Worm (Caenorhabditis elegans) whole organism, young adult: ENCODE results near the gene F36H1.12.

ENCODE experiments used
- F22D6.2 ChIP-seq: sonication (generic microtip); optimal IDR thresholded peaks from 2 replicates; lab custom pipeline; 2016; ENCODE audit warnings: mild to moderate bottlenecking, missing genetic modification characterization, missing compliant biosample characterization
- F33H1.4 ChIP-seq: fragments of 200-800 bp; sonication (Bioruptor generic); IDR thresholded peaks from 2 replicates; pipeline ENCODE4 v1.3.6; 2022; ENCODE audit warnings: missing genetic modification reagents, missing genetic modification characterization, missing compliant biosample characterization
- F52B5.7 ChIP-seq: sonication (generic microtip); optimal IDR thresholded peaks from 2 replicates; lab custom pipeline; 2016; ENCODE audit warnings: mild to moderate bottlenecking, missing genetic modification characterization, missing compliant biosample characterization
- Y53G8AR.9 ChIP-seq: fragments of 200-800 bp; sonication (Bioruptor generic); conservative IDR thresholded peaks from 2 replicates; pipeline ENCODE4 v1.3.6; 2022; ENCODE audit warnings: missing genetic modification reagents, missing genetic modification characterization, missing compliant biosample characterization
- Y56A3A.18 ChIP-seq: fragments of 200-800 bp; sonication (Bioruptor generic); IDR thresholded peaks from 2 replicates; pipeline ENCODE4 v1.3.6; 2022; ENCODE audit warnings: missing genetic modification reagents, missing genetic modification characterization, missing compliant biosample characterization
- athp-1 ChIP-seq: sonication (generic microtip); optimal IDR thresholded peaks from 2 replicates; lab custom pipeline; 2017; ENCODE audit warnings: mild to moderate bottlenecking, missing genetic modification characterization, missing compliant biosample characterization
- cebp-1 ChIP-seq, 2 experiments: fragments of 200-800 bp in 1 of 2; sonication (Bioruptor generic) in 1 of 2; sonication (generic microtip) in 1 of 2; IDR thresholded peaks in 1 of 2; optimal IDR thresholded peaks in 1 of 2; 2 replicates each; pipeline versions ENCODE4 v1.3.6 to Lab custom; 2017 to 2022; ENCODE audit warnings: missing compliant biosample characterization in 2 of 2, missing genetic modification characterization in 2 of 2, mild to moderate bottlenecking in 1 of 2, missing genetic modification reagents in 1 of 2, moderate library complexity in 1 of 2
- ceh-27 ChIP-seq: fragments of 200-800 bp; sonication (Bioruptor generic); optimal IDR thresholded peaks from 2 replicates; lab custom pipeline; 2018; ENCODE audit warnings: mild to moderate bottlenecking, missing genetic modification characterization, moderate library complexity, missing compliant biosample characterization
- lsl-1 ChIP-seq: fragments of 200-800 bp; sonication (Bioruptor generic); optimal IDR thresholded peaks from 2 replicates; lab custom pipeline; 2018; ENCODE audit warnings: mild to moderate bottlenecking, missing genetic modification characterization, moderate library complexity, missing compliant biosample characterization
- madf-10 ChIP-seq: sonication (generic microtip); optimal IDR thresholded peaks from 2 replicates; lab custom pipeline; 2016; ENCODE audit warnings: mild to moderate bottlenecking, missing genetic modification characterization, missing compliant biosample characterization
- mcd-1 ChIP-seq: fragments of 200-800 bp; sonication (Bioruptor generic); IDR thresholded peaks from 2 replicates; pipeline ENCODE4 v1.3.6; 2022; ENCODE audit warnings: missing genetic modification reagents, missing genetic modification characterization, missing compliant biosample characterization
- mel-28 ChIP-seq: sonication (generic microtip); optimal IDR thresholded peaks from 2 replicates; lab custom pipeline; 2016; ENCODE audit warnings: borderline replicate concordance, mild to moderate bottlenecking, missing genetic modification characterization, missing compliant biosample characterization
- nfya-1 ChIP-seq: sonication (generic microtip); optimal IDR thresholded peaks from 2 replicates; lab custom pipeline; 2017; ENCODE audit warnings: antibody characterized with exemption, missing compliant biosample characterization, missing genetic modification characterization, borderline replicate concordance; ENCODE audit not compliant: insufficient read depth
- nfya-2 ChIP-seq: fragments of 200-800 bp; sonication (Bioruptor generic); IDR thresholded peaks from 2 replicates; pipeline ENCODE4 v1.3.6; 2022; ENCODE audit warnings: missing genetic modification reagents, missing genetic modification characterization, missing compliant biosample characterization
- nfyb-1 ChIP-seq: fragments of 200-800 bp; sonication (Bioruptor generic); IDR thresholded peaks from 2 replicates; pipeline ENCODE4 v1.3.6; 2022; ENCODE audit warnings: missing genetic modification reagents, missing genetic modification characterization, missing compliant biosample characterization
- nhr-90 ChIP-seq: sonication (generic microtip); optimal IDR thresholded peaks from 2 replicates; lab custom pipeline; 2016; ENCODE audit warnings: missing genotype, mild to moderate bottlenecking, missing genetic modification characterization, missing compliant biosample characterization
- pbrm-1 ChIP-seq: fragments of 200-800 bp; sonication (Bioruptor generic); IDR thresholded peaks from 2 replicates; pipeline ENCODE4 v1.3.6; 2022; ENCODE audit warnings: missing genetic modification reagents, missing genetic modification characterization, missing compliant biosample characterization
- rec-8 ChIP-seq, 2 experiments: sonication (generic microtip); optimal IDR thresholded peaks; 2 replicates each; lab custom pipeline; 2016; ENCODE audit warnings: mild to moderate bottlenecking in 2 of 2, missing genetic modification characterization in 2 of 2, missing genetic modification reagents in 2 of 2, missing genotype in 2 of 2, missing biosample characterization in 1 of 2, missing compliant biosample characterization in 1 of 2, moderate library complexity in 1 of 2
- unc-130 ChIP-seq: sonication (generic microtip); optimal IDR thresholded peaks from 2 replicates; lab custom pipeline; 2016; ENCODE audit warnings: missing genetic modification reagents, missing genetic modification characterization, missing compliant biosample characterization

The F36H1.12 gene

ce11 chrIV:11011920-11012319, 41.6 kb downstream of the F36H1.12 start, which contains the start of gene ndx-9:
Gene ndx-9 (minus strand): TSS chrIV:11012020.
- TF ChIP-seq mel-28 (tag; lab: Kevin White, UChicago) (no peak), Y56A3A.18 (GFP tag; lab: Robert Waterston, UW) (no peak)

ce11 chrIV:11009928-11010327, 43.6 kb downstream of the F36H1.12 start:
- TF ChIP-seq pbrm-1 (0 out of 2 replicates have a peak, but pooled peaks have one; percentile 5), madf-10 (no peak)
- TF ChIP-seq, all 124 proteins: peak for 1

DNA sequence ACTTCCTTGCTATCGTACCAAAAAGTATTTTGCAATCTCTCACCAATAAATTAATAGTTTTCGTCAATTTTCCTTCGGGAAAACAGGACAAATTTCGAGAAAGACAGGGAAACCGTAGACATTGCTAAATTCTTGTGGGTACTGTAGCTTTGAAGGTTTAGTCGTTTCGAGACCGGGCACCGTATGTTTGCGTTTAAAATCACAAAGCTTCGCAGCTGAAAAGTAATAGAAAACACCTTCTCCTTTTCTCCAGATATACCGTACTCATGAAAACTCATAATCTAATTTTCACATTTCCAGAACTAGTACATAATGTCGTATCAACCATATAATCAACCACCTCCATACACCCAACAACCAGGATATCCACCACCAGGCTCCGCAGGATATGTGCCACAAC, 44.5 kb downstream of the F36H1.12 start, which contains the start of gene F13H10.6:
Gene F13H10.6 (plus strand): TSS at position 301 of the 400 bp plus-strand sequence.
- no peak for TF ChIP-seq nfya-1
- no peak for TF ChIP-seq lsl-1 (GFP tag; lab: Kevin White, UChicago)

- TF ChIP-seq nfyb-1 (no peak), cebp-1 (GFP tag; IDR thresholded peaks at IDR 0.05; lab: Robert Waterston, UW) (no peak), cebp-1 (tag; optimal IDR thresholded peaks at IDR 0.05; lab: Kevin White, UChicago) (peak; percentile 31), rec-8 (tag; optimal IDR thresholded peaks at IDR 0.05; lab: Kevin White, UChicago) (no peak), ceh-27 (GFP tag; lab: Kevin White, UChicago) (peak; percentile 54)
Observed at ce11 chrIV:11008255-11008654, 45.2 kb downstream of the F36H1.12 start.

ce11 chrIV:11006868-11007267, 46.6 kb downstream of the F36H1.12 start:
- no peak for TF ChIP-seq cebp-1 (GFP tag; IDR thresholded peaks at IDR 0.05; lab: Robert Waterston, UW)
- no peak for TF ChIP-seq cebp-1 (tag; optimal IDR thresholded peaks at IDR 0.05; lab: Kevin White, UChicago)
- no peak for TF ChIP-seq athp-1
- no peak for TF ChIP-seq nhr-90 (tag; lab: Kevin White, UChicago)
- no peak for TF ChIP-seq mcd-1 (GFP tag; lab: Robert Waterston, UW)
- TF ChIP-seq nfya-2 (GFP tag; lab: Robert Waterston, UW) = no peak
- TF ChIP-seq, all 124 proteins: peak for 0

- TF ChIP-seq cebp-1 (GFP tag; IDR thresholded peaks at IDR 0.05; lab: Robert Waterston, UW) = peak; percentile 76
- TF ChIP-seq cebp-1 (tag; optimal IDR thresholded peaks at IDR 0.05; lab: Kevin White, UChicago) = peak; percentile 94
- TF ChIP-seq F52B5.7 (tag; lab: Kevin White, UChicago) = no peak
- TF ChIP-seq F33H1.4 (GFP tag; lab: Robert Waterston, UW) = no peak
- TF ChIP-seq unc-130 = no peak
Observed at ce11 chrIV:11006383-11006782, 47.1 kb downstream of the F36H1.12 start.

DNA sequence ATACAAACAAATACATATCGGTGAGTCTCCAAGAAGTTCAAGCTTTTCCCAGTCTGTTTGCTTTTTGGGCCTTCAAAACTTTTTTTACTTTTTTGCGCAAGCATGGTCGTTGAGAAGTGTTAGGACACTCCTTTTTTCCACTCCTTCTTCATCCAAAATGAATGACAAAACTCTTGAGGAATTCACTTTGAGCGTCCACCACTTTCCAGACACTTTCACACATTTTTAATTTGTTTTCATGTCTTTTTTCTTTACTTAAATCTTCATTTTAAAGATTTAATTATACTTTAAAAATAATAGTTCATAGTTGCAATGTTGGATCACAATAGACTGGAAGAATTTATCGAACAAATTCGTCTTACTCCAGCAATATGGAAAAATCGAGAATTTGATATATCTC, 49.2 kb downstream of the F36H1.12 start, which contains the start of gene F13H10.1:
Gene F13H10.1 (plus strand): TSS at position 301 of the 400 bp plus-strand sequence.
- TF ChIP-seq Y53G8AR.9 (GFP tag; lab: Robert Waterston, UW) = no peak
- TF ChIP-seq F22D6.2 (tag; lab: Kevin White, UChicago) = no peak
- TF ChIP-seq, all 124 proteins: peak for 0
